Fruit fly (Drosophila melanogaster) whole organism, embryonic: ENCODE results near the gene CG11898.
A peak's percentile ranks its signal among the peaks of the same experiment; 100 is the strongest.

Experiments used
- Ada2b ChIP-seq: fragments of 200-800 bp; sonication (Bioruptor generic); IDR thresholded peaks from 2 replicates; pipeline ENCODE4 v1.3.6; 2022; ENCODE audit warnings: missing biosample characterization, missing genetic modification characterization
- CG10366 ChIP-seq: fragments of 200-800 bp; sonication (Bioruptor generic); IDR thresholded peaks from 2 replicates; pipeline ENCODE4 v1.3.6; 2022; ENCODE audit warnings: missing biosample characterization, missing genetic modification characterization
- CG11398 ChIP-seq: fragments of 200-800 bp; sonication (Bioruptor generic); optimal IDR thresholded peaks from 2 replicates; lab custom pipeline; 2016; ENCODE audit warnings: missing biosample characterization, missing genetic modification characterization
- CG11695 ChIP-seq: fragments of 200-800 bp; sonication (Bioruptor generic); IDR thresholded peaks from 3 replicates; pipeline ENCODE4 v1.3.6; 2022; ENCODE audit warnings: missing biosample characterization, missing genetic modification characterization
- CG11723 ChIP-seq: fragments of 200-800 bp; sonication (Bioruptor generic); optimal IDR thresholded peaks from 2 replicates; lab custom pipeline; 2017; ENCODE audit warnings: missing biosample characterization, mild to moderate bottlenecking, missing genetic modification characterization
- CG13894 ChIP-seq: fragments of 200-800 bp; sonication (Bioruptor generic); optimal IDR thresholded peaks from 3 replicates; lab custom pipeline; 2018; ENCODE audit warnings: missing biosample characterization, mild to moderate bottlenecking, missing genetic modification characterization, moderate library complexity
- CG14441 ChIP-seq: fragments of 200-800 bp; sonication (Bioruptor generic); IDR thresholded peaks from 2 replicates; pipeline ENCODE4 v1.3.6; 2022; ENCODE audit warnings: missing biosample characterization, missing genetic modification characterization
- CG14965 ChIP-seq: fragments of 200-800 bp; sonication (Bioruptor generic); optimal IDR thresholded peaks from 2 replicates; lab custom pipeline; 2016; ENCODE audit warnings: missing biosample characterization, missing genetic modification characterization, borderline replicate concordance
- CG16779 ChIP-seq: fragments of 200-800 bp; sonication (Bioruptor generic); IDR thresholded peaks from 2 replicates; pipeline ENCODE4 v1.3.6; 2022; ENCODE audit warnings: missing biosample characterization, missing genetic modification characterization
- CG30020 ChIP-seq: fragments of 200-800 bp; optimal IDR thresholded peaks from 2 replicates; lab custom pipeline; 2019; ENCODE audit warnings: missing biosample characterization, mild to moderate bottlenecking, missing genetic modification characterization, moderate library complexity
- CG31224 ChIP-seq: fragments of 200-800 bp; sonication (Bioruptor generic); IDR thresholded peaks from 2 replicates; pipeline ENCODE4 v1.3.6; 2022; ENCODE audit warnings: missing biosample characterization, missing genetic modification characterization
- CG31388 ChIP-seq: fragments of 200-800 bp; sonication (Bioruptor generic); optimal IDR thresholded peaks from 2 replicates; lab custom pipeline; 2016; ENCODE audit warnings: missing biosample characterization, missing genetic modification characterization
- CG3847 ChIP-seq: fragments of 200-800 bp; sonication (Bioruptor generic); IDR thresholded peaks from 2 replicates; pipeline ENCODE4 v1.3.6; 2022; ENCODE audit warnings: missing biosample characterization, missing genetic modification characterization
- CG3995 ChIP-seq: fragments of 200-800 bp; sonication (Bioruptor generic); optimal IDR thresholded peaks from 3 replicates; lab custom pipeline; 2016; ENCODE audit warnings: missing biosample characterization, missing genetic modification characterization
- CG6272 ChIP-seq: fragments of 200-800 bp; sonication (Bioruptor generic); IDR thresholded peaks from 2 replicates; pipeline ENCODE4 v1.3.6; 2022; ENCODE audit warnings: missing biosample characterization, missing genetic modification characterization
- CG6683 ChIP-seq: fragments of 200-800 bp; sonication (Bioruptor generic); optimal IDR thresholded peaks from 2 replicates; lab custom pipeline; 2017; ENCODE audit warnings: missing biosample characterization, mild to moderate bottlenecking, missing genetic modification characterization, missing genetic modification reagents
- CG6813 ChIP-seq: fragments of 200-800 bp; sonication (Bioruptor generic); optimal IDR thresholded peaks from 2 replicates; lab custom pipeline; 2017; ENCODE audit warnings: missing biosample characterization, missing genetic modification characterization, mild to moderate bottlenecking, moderate library complexity, missing genetic modification reagents
- CG7745 ChIP-seq: fragments of 200-800 bp; sonication (Bioruptor generic); optimal IDR thresholded peaks from 2 replicates; lab custom pipeline; 2018; ENCODE audit warnings: missing biosample characterization, mild to moderate bottlenecking, missing genetic modification characterization, moderate library complexity
- CG7987 ChIP-seq: fragments of 200-800 bp; sonication (Bioruptor generic); optimal IDR thresholded peaks from 2 replicates; lab custom pipeline; 2018; ENCODE audit warnings: missing biosample characterization, mild to moderate bottlenecking, missing genetic modification characterization, moderate library complexity
- CG8089 ChIP-seq: fragments of 200-800 bp; sonication (Bioruptor generic); optimal IDR thresholded peaks from 3 replicates; lab custom pipeline; 2016; ENCODE audit warnings: missing biosample characterization, missing genetic modification characterization
- CG8290 ChIP-seq, 3 experiments: fragments of 200-800 bp; sonication (Bioruptor generic); optimal IDR thresholded peaks; 2 replicates each; lab custom pipeline; 2016 to 2019; ENCODE audit warnings: missing biosample characterization in 3 of 3, missing genetic modification characterization in 3 of 3, mild to moderate bottlenecking in 2 of 3, moderate library complexity in 1 of 3
- CG9215 ChIP-seq: fragments of 200-800 bp; sonication (Bioruptor generic); IDR thresholded peaks from 2 replicates; pipeline ENCODE4 v1.3.6; 2022; ENCODE audit warnings: missing biosample characterization, missing genetic modification characterization
- CG9727 ChIP-seq: fragments of 200-800 bp; sonication (Bioruptor generic); optimal IDR thresholded peaks from 3 replicates; lab custom pipeline; 2017; ENCODE audit warnings: missing biosample characterization, mild to moderate bottlenecking, missing genetic modification characterization
- CG9817 ChIP-seq: fragments of 200-800 bp; sonication (Bioruptor generic); optimal IDR thresholded peaks from 2 replicates; lab custom pipeline; 2018; ENCODE audit warnings: missing biosample characterization, mild to moderate bottlenecking, missing genetic modification characterization, moderate library complexity
- D ChIP-seq, 2 experiments: fragments of 200-800 bp in 1 of 2; fragments of >200 bp in 1 of 2; sonication (Bioruptor generic) in 1 of 2; optimal IDR thresholded peaks; 2 replicates in 1 of 2; 3 replicates in 1 of 2; lab custom pipeline; 2017; ENCODE audit warnings: mild to moderate bottlenecking in 1 of 2, missing biosample characterization in 1 of 2, missing genetic modification characterization in 1 of 2, missing genetic modification reagents in 1 of 2
- Dbx ChIP-seq: fragments of 200-800 bp; sonication (Bioruptor generic); IDR thresholded peaks from 3 replicates; pipeline ENCODE4 v1.3.6; 2022; ENCODE audit warnings: missing biosample characterization, missing genetic modification characterization
- E2f1 ChIP-seq: fragments of 200-800 bp; sonication (Bioruptor generic); IDR thresholded peaks from 2 replicates; pipeline ENCODE4 v1.3.6; 2022; ENCODE audit warnings: missing biosample characterization, missing genetic modification characterization
- Fer3 ChIP-seq: fragments of 200-800 bp; sonication (Bioruptor generic); optimal IDR thresholded peaks from 2 replicates; lab custom pipeline; 2018; ENCODE audit warnings: missing biosample characterization, mild to moderate bottlenecking, missing genetic modification characterization, moderate library complexity
- H15 ChIP-seq: fragments of 200-800 bp; sonication (Bioruptor generic); IDR thresholded peaks from 3 replicates; pipeline ENCODE4 v1.3.6; 2022; ENCODE audit warnings: missing biosample characterization, missing genetic modification characterization
- HHEX ChIP-seq: fragments of 200-800 bp; sonication (Bioruptor generic); optimal IDR thresholded peaks from 3 replicates; lab custom pipeline; 2017; ENCODE audit warnings: missing biosample characterization, mild to moderate bottlenecking, missing genetic modification characterization, missing genetic modification reagents
- HLHmδ ChIP-seq: fragments of 200-800 bp; sonication (Bioruptor generic); optimal IDR thresholded peaks from 2 replicates; lab custom pipeline; 2018; ENCODE audit warnings: missing biosample characterization, mild to moderate bottlenecking, missing genetic modification characterization, moderate library complexity
- HmgZ ChIP-seq: fragments of 200-800 bp; sonication (Bioruptor generic); optimal IDR thresholded peaks from 2 replicates; lab custom pipeline; 2018; ENCODE audit warnings: missing biosample characterization, mild to moderate bottlenecking, missing genetic modification characterization
- Hr3 ChIP-seq: fragments of 200-800 bp; sonication (Bioruptor generic); optimal IDR thresholded peaks from 3 replicates; lab custom pipeline; 2016; ENCODE audit warnings: missing biosample characterization, missing genetic modification characterization
- Lhr ChIP-seq: fragments of 200-800 bp; sonication (Bioruptor generic); optimal IDR thresholded peaks from 3 replicates; lab custom pipeline; 2017; ENCODE audit warnings: mild to moderate bottlenecking, missing biosample characterization, missing genetic modification reagents, missing genetic modification characterization
- Pdp1 ChIP-seq, 2 experiments: fragments of 200-800 bp; sonication (Bioruptor generic); optimal IDR thresholded peaks; 3 replicates each; lab custom pipeline; 2016; ENCODE audit warnings: missing biosample characterization in 2 of 2, missing genetic modification characterization in 2 of 2, mild to moderate bottlenecking in 1 of 2, moderate library complexity in 1 of 2
- Rx ChIP-seq: fragments of 200-800 bp; sonication (Bioruptor generic); IDR thresholded peaks from 2 replicates; pipeline ENCODE4 v1.3.6; 2022; ENCODE audit warnings: missing biosample characterization, missing genetic modification characterization
- corto ChIP-seq: fragments of 200-800 bp; sonication (Bioruptor generic); optimal IDR thresholded peaks from 2 replicates; lab custom pipeline; 2016; ENCODE audit warnings: missing biosample characterization, mild to moderate bottlenecking, missing genetic modification characterization, moderate library complexity
- croc ChIP-seq: fragments of 200-800 bp; sonication (Bioruptor generic); conservative IDR thresholded peaks from 3 replicates; pipeline ENCODE4 v1.3.6; 2022; ENCODE audit warnings: missing biosample characterization, missing genetic modification characterization
- dimm ChIP-seq: fragments of 200-800 bp; sonication (Bioruptor generic); IDR thresholded peaks from 2 replicates; pipeline ENCODE4 v1.3.6; 2022; ENCODE audit warnings: missing biosample characterization, missing genetic modification characterization
- dmrt99B ChIP-seq: fragments of 200-800 bp; sonication (Bioruptor generic); optimal IDR thresholded peaks from 2 replicates; lab custom pipeline; 2018; ENCODE audit warnings: missing biosample characterization, mild to moderate bottlenecking, missing genetic modification characterization, moderate library complexity
- dysf ChIP-seq: fragments of 200-800 bp; sonication (Bioruptor generic); IDR thresholded peaks from 3 replicates; pipeline ENCODE4 v1.3.6; 2022; ENCODE audit warnings: missing biosample characterization, missing genetic modification characterization
- esg ChIP-seq: fragments of 200-800 bp; sonication (Bioruptor generic); conservative IDR thresholded peaks from 2 replicates; pipeline ENCODE4 v1.3.6; 2022; ENCODE audit warnings: missing biosample characterization, missing genetic modification characterization
- fd3F ChIP-seq: fragments of 200-800 bp; sonication (Bioruptor generic); optimal IDR thresholded peaks from 2 replicates; lab custom pipeline; 2018; ENCODE audit warnings: missing biosample characterization, mild to moderate bottlenecking, missing genetic modification characterization, moderate library complexity
- klu ChIP-seq: fragments of 200-800 bp; sonication (Bioruptor generic); IDR thresholded peaks from 2 replicates; pipeline ENCODE4 v1.3.6; 2022; ENCODE audit warnings: missing biosample characterization, missing genetic modification characterization
- lab ChIP-seq: fragments of 200-800 bp; sonication (Bioruptor generic); optimal IDR thresholded peaks from 3 replicates; lab custom pipeline; 2017; ENCODE audit warnings: missing biosample characterization, missing genetic modification characterization, mild to moderate bottlenecking, moderate library complexity, missing genetic modification reagents
- odd ChIP-seq: fragments of 200-800 bp; sonication (Bioruptor generic); optimal IDR thresholded peaks from 2 replicates; lab custom pipeline; 2017; ENCODE audit warnings: missing biosample characterization, mild to moderate bottlenecking, missing genetic modification characterization
- row ChIP-seq: fragments of 200-800 bp; sonication (Bioruptor generic); IDR thresholded peaks from 3 replicates; pipeline ENCODE4 v1.3.6; 2022; ENCODE audit warnings: missing biosample characterization, missing genetic modification characterization
- salm ChIP-seq: fragments of 200-800 bp; sonication (Bioruptor generic); optimal IDR thresholded peaks from 2 replicates; lab custom pipeline; 2018; ENCODE audit warnings: missing biosample characterization, mild to moderate bottlenecking, missing genetic modification characterization
- sim ChIP-seq: fragments of 200-800 bp; sonication (Bioruptor generic); IDR thresholded peaks from 2 replicates; pipeline ENCODE4 v1.3.6; 2022; ENCODE audit warnings: missing biosample characterization, missing genetic modification characterization
- tgo ChIP-seq: fragments of 200-800 bp; sonication (Bioruptor generic); IDR thresholded peaks from 3 replicates; pipeline ENCODE4 v1.3.6; 2022; ENCODE audit warnings: missing biosample characterization, missing genetic modification characterization

The CG11898 gene

DNA sequence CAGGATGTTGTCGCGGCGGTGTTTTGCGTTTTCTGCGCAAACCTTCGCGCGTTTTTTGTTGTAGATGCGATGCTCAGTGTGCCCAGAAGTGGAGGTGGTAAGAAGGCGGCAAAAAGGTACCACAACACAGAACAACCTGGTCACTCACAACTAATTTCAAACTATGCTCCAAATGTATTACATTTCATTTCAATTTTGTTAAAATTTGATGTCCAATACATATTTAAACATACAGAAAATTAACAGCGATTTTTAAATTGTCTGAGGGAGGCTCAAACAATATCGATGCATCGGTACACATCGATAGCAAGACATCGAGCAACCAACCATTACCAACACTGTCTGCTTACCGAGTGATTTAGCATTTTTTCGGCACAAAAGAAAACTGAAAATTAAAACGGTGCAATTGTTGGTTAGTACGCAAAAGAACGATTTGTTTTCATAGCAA, 12.2 kb upstream of the CG11898 start, which contains the start of the genes Slbp and Rpn2:
Gene Slbp (minus strand): TSS at position 70 of the 448 bp plus-strand sequence.
Gene Rpn2 (plus strand): TSS at position 328 of the 448 bp plus-strand sequence.
- TF ChIP-seq CG8290 (GFP tag; optimal IDR thresholded peaks at IDR 0.05; lab: Kevin White, UChicago) (peak; percentile 54), CG8290 (tag; optimal IDR thresholded peaks at IDR 0.05; lab: Kevin White, UChicago) (peak in 1 of 2 experiments; percentile 64), E2f1 (peak; percentile 56; the same call in 1 of the 2 replicates), Rx (GFP tag; lab: Robert Waterston, UW) (no peak), CG9817 (tag; lab: Kevin White, UChicago) (peak; percentile 19), Hr3 (GFP tag; lab: Kevin White, UChicago) (peak; percentile 42), HLHmδ (no peak), odd (no peak), Dbx (GFP tag; lab: Robert Waterston, UW) (no peak; the same call in 2 of the 3 replicates), D (optimal IDR thresholded peaks at IDR 0.05; lab: Kevin White, UChicago) (no peak), D (GFP tag; optimal IDR thresholded peaks at IDR 0.05; lab: Kevin White, UChicago) (no peak), HmgZ (peak; percentile 88), CG8089 (GFP tag; lab: Kevin White, UChicago) (no peak), Ada2b (GFP tag; lab: Robert Waterston, UW) (no peak), CG14441 (GFP tag; lab: Robert Waterston, UW) (no peak), Fer3 (tag; lab: Kevin White, UChicago) (peak; percentile 17), corto (GFP tag; lab: Kevin White, UChicago) (no peak), CG16779 (GFP tag; lab: Robert Waterston, UW) (no peak), CG11723 (GFP tag; lab: Kevin White, UChicago) (no peak), esg (no peak), CG6683 (GFP tag; lab: Kevin White, UChicago) (peak; percentile 37), CG30020 (tag; lab: Kevin White, UChicago) (peak; percentile 39), CG13894 (no peak), CG10366 (no peak), salm (tag; lab: Kevin White, UChicago) (no peak), dysf (GFP tag; lab: Robert Waterston, UW) (0 out of 3 replicates have a peak, but pooled peaks have one; percentile 13), row (GFP tag; lab: Robert Waterston, UW) (peak; percentile 58; the same call in 2 of the 3 replicates), CG14965 (GFP tag; lab: Kevin White, UChicago) (no peak), CG7745 (no peak), CG3995 (GFP tag; lab: Kevin White, UChicago) (peak; percentile 41), CG11398 (no peak), CG31224 (no peak), Lhr (peak; percentile 41), dmrt99B (tag; lab: Kevin White, UChicago) (no peak), CG6272 (GFP tag; lab: Robert Waterston, UW) (no peak), CG9727 (GFP tag; lab: Kevin White, UChicago) (peak; percentile 45), tgo (no peak), klu (no peak), CG11695 (GFP tag; lab: Robert Waterston, UW) (no peak), sim (GFP tag; lab: Robert Waterston, UW) (no peak), CG7987 (GFP tag; lab: Kevin White, UChicago) (no peak), fd3F (GFP tag; lab: Kevin White, UChicago) (no peak), CG9215 (GFP tag; lab: Robert Waterston, UW) (no peak), dimm (GFP tag; lab: Robert Waterston, UW) (no peak), lab (peak; percentile 55), croc (GFP tag; lab: Robert Waterston, UW) (no peak), CG6813 (no peak), Pdp1 (GFP tag; optimal IDR thresholded peaks at IDR 0.05; lab: Kevin White, UChicago) (peak; percentile 31 to 70), CG31388 (no peak), CG3847 (GFP tag; lab: Robert Waterston, UW) (peak; percentile 80), HHEX (GFP tag; lab: Kevin White, UChicago) (peak; percentile 1), H15 (GFP tag; lab: Robert Waterston, UW) (no peak)
